Worm (Caenorhabditis elegans): Measurements from ENCODE around the gene tbx-41.

tbx-41 gene

DNA sequence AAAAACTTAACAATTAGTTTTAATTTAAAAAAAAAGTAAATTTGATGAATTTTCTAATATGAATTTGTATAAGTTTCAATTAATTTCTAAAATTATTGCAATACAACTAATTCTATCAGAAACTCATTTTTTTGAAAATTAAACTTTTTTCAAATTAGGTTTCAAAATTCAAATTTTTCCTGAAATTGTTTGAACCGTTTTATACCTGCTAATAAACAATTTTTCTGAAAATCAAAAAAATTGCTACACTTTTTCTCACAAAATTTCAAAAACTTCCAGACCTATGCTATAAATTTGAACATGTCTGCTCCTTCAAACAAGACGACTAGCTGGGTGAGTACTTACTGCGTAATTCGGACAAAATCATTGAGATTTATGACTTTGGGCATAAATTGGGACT, 4.6 kb upstream of the tbx-41 start, which contains the start of gene T26C11.8:
Gene T26C11.8 (plus strand): TSS at position 301 of the 400 bp plus-strand sequence.
- no peak for TF ChIP-seq unc-62 (GFP tag; optimal IDR thresholded peaks at IDR 0.05)

DNA sequence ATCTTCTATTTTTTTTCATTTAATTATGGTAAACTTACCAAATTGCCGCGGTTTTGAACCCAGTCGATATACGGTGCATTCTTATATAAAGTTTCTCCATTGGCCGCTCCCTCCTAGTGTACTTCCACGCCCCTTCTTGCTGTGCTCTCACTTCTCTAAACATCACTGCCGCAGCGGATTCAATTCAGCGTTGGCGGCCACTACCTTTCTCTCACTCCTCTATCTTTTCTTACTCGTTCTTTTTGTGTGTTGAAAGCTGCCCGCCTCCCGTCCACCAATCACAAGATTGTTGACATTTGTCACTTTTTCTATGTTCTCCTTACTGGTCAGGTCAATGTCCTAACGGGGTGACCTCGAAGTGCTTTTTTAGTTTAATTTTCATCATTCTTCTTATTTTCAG, 5.9 kb downstream of the tbx-41 start:
- no peak for TF ChIP-seq unc-62 (GFP tag; optimal IDR thresholded peaks at IDR 0.05)

DNA sequence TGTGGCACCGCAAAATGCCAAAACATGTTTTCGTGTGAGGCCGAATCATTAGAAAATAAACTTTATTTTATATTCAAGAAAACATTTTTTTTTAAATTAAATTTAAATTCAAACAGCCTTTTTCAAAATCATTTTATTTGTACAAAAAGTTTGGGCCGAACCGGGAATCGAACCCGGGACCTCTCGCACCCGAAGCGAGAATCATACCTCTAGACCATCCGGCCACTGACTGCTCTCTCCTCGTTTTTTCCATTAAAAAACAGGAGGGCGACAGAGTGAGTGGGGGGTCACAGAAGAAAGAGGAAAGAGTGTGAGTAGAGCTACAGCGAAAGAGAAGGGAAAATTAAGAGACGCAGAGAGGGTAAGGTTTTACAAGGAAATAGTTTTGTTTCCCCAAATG, 15.6 kb downstream of the tbx-41 start:
- TF ChIP-seq unc-62 (GFP tag; optimal IDR thresholded peaks at IDR 0.05) = no peak

DNA sequence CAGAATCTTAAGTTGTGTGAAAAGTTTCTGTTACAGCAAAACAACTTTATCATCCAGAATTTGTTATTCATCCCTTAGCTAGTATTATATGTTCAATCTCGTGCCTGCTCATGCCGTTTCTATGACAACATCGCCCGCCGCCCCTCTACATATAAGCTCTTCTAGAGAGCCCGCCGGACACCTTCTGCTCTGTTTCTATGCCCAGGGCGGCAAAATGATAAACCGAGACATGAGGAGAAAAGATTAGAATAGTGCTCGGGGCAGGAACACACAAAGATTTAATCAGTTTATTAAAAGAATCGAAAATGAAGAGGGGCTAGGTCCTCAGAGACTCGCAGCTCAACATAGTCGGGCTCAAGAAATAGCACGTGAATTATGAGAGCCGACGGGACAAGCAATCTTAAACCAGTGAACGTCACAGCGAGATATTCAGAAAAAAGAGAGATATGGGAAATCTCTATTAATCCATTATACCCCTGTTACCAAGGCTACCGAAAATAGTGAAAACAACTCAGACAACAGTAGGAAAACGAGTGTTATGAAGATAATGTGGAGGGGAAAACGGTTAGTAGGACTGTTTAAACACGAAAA, 23.5 kb downstream of the tbx-41 start:
- no peak for TF ChIP-seq unc-62 (GFP tag; optimal IDR thresholded peaks at IDR 0.05)

DNA sequence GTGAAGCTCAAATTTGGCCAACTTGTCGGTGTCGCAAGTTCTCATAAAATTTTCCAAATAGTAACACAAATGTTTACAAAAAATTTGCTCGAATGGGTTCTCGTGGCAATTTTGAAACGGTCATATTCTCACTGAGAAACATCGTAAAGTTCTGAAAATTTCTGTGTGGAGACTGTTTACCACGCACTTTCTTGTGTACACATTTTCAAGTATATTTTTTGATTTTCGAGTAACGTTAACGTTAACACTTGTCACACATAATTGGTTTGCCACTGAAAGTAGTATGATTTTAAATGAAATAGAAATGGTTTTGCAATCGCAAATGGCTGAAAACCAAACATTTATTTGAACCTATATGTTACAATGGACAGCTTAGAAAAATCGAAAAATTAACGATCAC, 25.8 kb downstream of the tbx-41 start:
- TF ChIP-seq unc-62 (GFP tag; optimal IDR thresholded peaks at IDR 0.05) = no peak

DNA sequence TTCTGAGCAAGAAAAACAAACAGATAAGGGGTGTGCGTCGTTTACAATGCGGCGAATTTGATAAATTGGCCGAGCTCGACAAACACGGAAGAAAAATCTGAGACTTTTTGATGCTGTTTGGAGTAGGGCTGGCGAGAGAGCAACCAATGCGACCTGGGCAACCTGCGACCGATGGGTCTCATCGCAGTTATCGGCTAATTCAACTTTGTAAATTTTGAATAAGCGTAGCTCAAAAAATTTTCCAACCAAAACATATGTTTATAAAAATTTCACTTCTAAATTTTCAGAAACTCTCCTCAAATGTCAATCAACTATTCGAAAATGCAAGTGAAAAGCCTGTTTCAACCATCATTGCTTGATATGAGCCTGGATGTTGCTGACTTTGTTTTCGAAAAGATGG, 26.8 kb downstream of the tbx-41 start, which contains the start of gene B0294.3:
Gene B0294.3 (plus strand): TSS at position 301 of the 400 bp plus-strand sequence.
- no peak for TF ChIP-seq unc-62 (GFP tag; optimal IDR thresholded peaks at IDR 0.05)

DNA sequence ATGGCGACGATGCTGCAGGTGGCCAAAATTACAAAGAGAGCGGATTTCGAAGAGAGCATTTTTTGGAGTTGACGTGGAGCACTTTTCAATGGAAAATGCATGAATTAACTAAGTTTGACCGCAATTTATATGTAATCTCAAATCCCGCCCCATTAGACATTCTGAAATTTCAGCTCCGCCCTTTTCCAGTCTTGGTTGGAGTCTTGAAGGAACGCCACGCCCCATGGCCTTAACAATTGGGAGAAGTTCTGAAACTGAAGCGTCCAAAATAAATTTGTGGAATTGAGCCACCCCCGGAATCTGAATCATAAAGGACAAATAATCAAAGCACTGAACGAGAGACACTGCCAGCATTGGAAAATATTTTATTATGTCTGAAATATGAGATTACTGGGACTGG, 32.2 kb downstream of the tbx-41 start, which contains the start of gene B0294.1:
Gene B0294.1 (minus strand): TSS at position 101 of the 400 bp plus-strand sequence.
- no peak for TF ChIP-seq unc-62 (GFP tag; optimal IDR thresholded peaks at IDR 0.05)

DNA sequence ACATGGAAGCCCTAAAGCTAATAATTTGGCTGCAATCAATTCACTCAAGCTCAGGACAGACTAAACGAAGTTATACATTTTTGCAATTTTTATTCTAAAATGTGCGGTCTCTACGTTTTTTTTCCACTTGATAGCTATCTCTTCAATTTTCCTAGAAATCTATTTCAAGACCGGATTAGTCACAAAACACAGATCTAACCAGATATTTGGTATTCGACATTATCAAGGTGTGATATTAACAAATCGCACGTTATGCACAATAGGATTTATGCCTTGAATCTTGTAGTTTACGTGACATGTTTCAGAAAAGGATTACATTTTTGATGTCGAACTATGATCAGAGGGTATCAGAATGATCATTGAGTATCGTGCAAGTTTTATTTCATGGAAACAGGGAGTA, 36.4 kb downstream of the tbx-41 start:
- TF ChIP-seq unc-62 (GFP tag; optimal IDR thresholded peaks at IDR 0.05) = no peak

DNA sequence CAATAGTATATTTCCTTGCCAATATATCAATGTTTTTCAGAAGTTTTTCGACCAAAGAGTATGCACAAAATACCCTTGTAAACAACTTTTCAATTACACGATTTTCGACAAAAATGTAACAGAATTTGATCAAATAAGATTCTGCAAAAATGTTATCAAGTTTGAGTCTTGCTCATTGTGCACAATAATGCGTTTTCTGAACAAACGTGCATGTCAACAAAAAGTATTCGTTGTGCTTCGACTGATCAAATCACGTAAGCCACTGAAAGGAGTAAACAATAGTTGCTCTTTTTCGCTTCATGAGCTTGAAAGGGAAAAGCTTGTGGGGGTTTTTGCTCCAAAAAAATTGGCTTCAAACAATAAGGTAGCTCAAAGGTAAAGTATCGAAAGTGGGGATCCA, 42.0 kb downstream of the tbx-41 start:
- TF ChIP-seq unc-62 (GFP tag; optimal IDR thresholded peaks at IDR 0.05) = no peak

DNA sequence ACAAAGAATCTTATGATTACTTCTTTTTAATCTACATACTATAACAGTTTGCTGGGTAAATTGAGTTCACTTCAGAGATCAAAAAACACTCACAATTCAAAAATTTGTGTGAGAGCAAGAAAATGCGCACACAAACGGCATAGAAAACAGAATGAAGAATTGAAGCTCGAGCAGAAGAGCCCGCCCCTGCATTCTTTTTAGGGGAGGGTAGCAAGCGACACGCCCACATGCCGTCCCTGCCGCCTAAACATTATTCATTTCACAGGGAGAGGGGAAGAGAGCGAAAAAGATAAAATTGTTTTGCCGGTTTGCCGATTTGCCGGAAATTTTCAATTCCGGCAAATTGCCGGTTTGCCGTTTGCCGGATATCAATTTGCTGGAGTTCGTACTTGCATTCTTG, 44.3 kb downstream of the tbx-41 start:
- no peak for TF ChIP-seq unc-62 (GFP tag; optimal IDR thresholded peaks at IDR 0.05)

DNA sequence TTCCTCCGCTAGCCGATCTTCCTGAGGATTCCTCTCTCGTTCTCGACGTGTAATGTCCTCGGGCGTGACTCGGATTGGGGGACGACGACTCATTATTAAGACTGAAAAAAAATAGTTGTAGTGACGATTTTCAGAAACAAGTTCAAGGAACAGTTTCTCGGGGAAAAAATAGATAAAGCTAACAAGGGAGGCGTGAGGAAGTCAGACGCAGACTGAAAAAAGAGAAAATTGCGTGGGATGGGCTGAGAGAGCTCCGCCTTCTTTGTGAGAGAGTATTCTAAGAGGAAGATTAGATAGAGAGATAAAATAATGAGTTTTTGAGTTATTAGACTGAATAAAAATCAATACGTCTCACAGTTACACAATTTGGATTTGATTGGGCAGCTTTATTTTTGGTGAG, 48.2 kb downstream of the tbx-41 start, which contains the start of gene ZC53.1:
Gene ZC53.1 (minus strand): TSS at position 101 of the 400 bp plus-strand sequence.
- no peak for TF ChIP-seq unc-62 (GFP tag; optimal IDR thresholded peaks at IDR 0.05)

DNA sequence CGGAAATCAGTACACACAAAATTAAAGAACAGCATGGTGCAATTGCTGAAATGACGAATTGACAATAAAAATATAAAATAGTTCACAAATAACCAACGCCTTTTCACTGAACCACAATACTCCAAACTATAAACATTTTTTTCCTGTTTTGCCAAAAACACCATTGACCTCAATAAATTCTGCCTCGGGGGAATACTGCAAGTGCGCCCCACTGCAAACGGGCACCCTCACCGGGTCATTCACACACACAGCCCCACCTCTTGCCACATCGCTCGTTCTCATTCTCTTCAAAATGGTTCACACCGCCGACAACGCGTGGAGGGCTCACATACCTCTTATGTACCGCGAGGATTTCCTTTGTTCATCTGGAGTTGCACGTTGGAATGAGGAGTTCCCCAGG, 50.0 kb downstream of the tbx-41 start, which contains the start of gene rgs-9:
Gene rgs-9 (plus strand): TSS at position 237 of the 400 bp plus-strand sequence.
- TF ChIP-seq unc-62 (GFP tag; optimal IDR thresholded peaks at IDR 0.05) = no peak

Measured in whole organism, dauer.